Fruit fly (Drosophila melanogaster) whole organism, wandering third instar larva: ENCODE results near the gene Tcs3.

ENCODE experiments used
- Abd-B ChIP-seq: fragments of >200 bp; optimal IDR thresholded peaks from 2 replicates; lab custom pipeline; 2017; ENCODE audit warnings: missing biosample characterization, missing genetic modification characterization
- Dfd ChIP-seq: fragments of >200 bp; optimal IDR thresholded peaks from 2 replicates; lab custom pipeline; 2017; ENCODE audit warnings: missing biosample characterization, missing genetic modification characterization
- HLH106 ChIP-seq: fragments of 200-800 bp; optimal IDR thresholded peaks from 3 replicates; lab custom pipeline; 2019; ENCODE audit warnings: missing biosample characterization, mild to moderate bottlenecking, missing genetic modification characterization, moderate library complexity
- Hr78 ChIP-seq: fragments of >200 bp; optimal IDR thresholded peaks from 2 replicates; lab custom pipeline; 2017; ENCODE audit warnings: missing biosample characterization, missing genetic modification characterization
- Myc ChIP-seq: fragments of >200 bp; optimal IDR thresholded peaks from 2 replicates; lab custom pipeline; 2017
- Rel ChIP-seq, 2 experiments: fragments of 200-800 bp; sonication (Bioruptor generic) in 1 of 2; optimal IDR thresholded peaks; 2 replicates in 1 of 2; 3 replicates in 1 of 2; lab custom pipeline; 2016 to 2019; ENCODE audit warnings: mild to moderate bottlenecking in 2 of 2, missing biosample characterization in 2 of 2, missing genetic modification characterization in 2 of 2, moderate library complexity in 1 of 2
- Vsx2 ChIP-seq: fragments of 200-300, 225-300 bp; sonication (Bioruptor generic); optimal IDR thresholded peaks from 2 replicates; lab custom pipeline; 2018; ENCODE audit warnings: missing biosample characterization, missing genetic modification characterization; ENCODE audit not compliant: partially characterized antibody
- dmrt93B ChIP-seq: fragments of 200-800 bp; sonication (Bioruptor generic); optimal IDR thresholded peaks from 2 replicates; lab custom pipeline; 2018; ENCODE audit warnings: missing biosample characterization, mild to moderate bottlenecking, missing genetic modification characterization
- ey ChIP-seq: fragments of 200-800 bp; sonication (Bioruptor generic); optimal IDR thresholded peaks from 2 replicates; lab custom pipeline; 2016; ENCODE audit warnings: missing biosample characterization, missing genetic modification characterization
- h ChIP-seq: fragments of 200-800 bp; sonication (Bioruptor generic); optimal IDR thresholded peaks from 3 replicates; lab custom pipeline; 2016; ENCODE audit warnings: missing biosample characterization, mild to moderate bottlenecking, missing genetic modification characterization
- pan ChIP-seq: fragments of >200 bp; optimal IDR thresholded peaks from 2 replicates; lab custom pipeline; 2017
- usp ChIP-seq: fragments of >200 bp; optimal IDR thresholded peaks from 2 replicates; lab custom pipeline; 2017; ENCODE audit warnings: missing biosample characterization, missing genetic modification characterization

dm6 chr3L:16359219-16359748, 7.5 kb downstream of the Tcs3 start, which contains the start of gene ringer:
- TF ChIP-seq Hr78 (GFP tag; lab: Kevin White, UChicago) (no peak), Dfd (no peak), dmrt93B (GFP tag; lab: Kevin White, UChicago) (no peak), HLH106 (no peak), h (GFP tag; lab: Kevin White, UChicago) (no peak), Abd-B (GFP tag; lab: Kevin White, UChicago) (no peak), pan (lab: Kevin White, UChicago) (no peak), Rel (GFP tag; optimal IDR thresholded peaks at IDR 0.05; lab: Kevin White, UChicago) (no peak), Rel (tag; optimal IDR thresholded peaks at IDR 0.05; lab: Kevin White, UChicago) (no peak), usp (GFP tag; lab: Kevin White, UChicago) (no peak), Myc (lab: Kevin White, UChicago) (no peak), Vsx2 (GFP tag; lab: Kevin White, UChicago) (no peak), ey (GFP tag; lab: Kevin White, UChicago) (no peak)
